Worm (Caenorhabditis elegans) whole organism, L3 larva: ENCODE results near the gene dhhc-5.

Experiments
- aly-2 ChIP-seq: fragments of 150-350 bp; optimal IDR thresholded peaks from 2 replicates; lab custom pipeline; 2014; ENCODE audit warnings: missing biosample characterization, missing genetic modification characterization
- unc-62 ChIP-seq: fragments of 150-350 bp; sonication (generic microtip); optimal IDR thresholded peaks from 4 replicates; lab custom pipeline; 2014; ENCODE audit warnings: missing biosample characterization, missing genetic modification reagents, missing genetic modification characterization

ce11 chrIII:6859482-6859881, 10.6 kb upstream of the dhhc-5 start, which contains the start of gene clec-158:
- TF ChIP-seq aly-2 (tag; lab: Kevin White, UChicago) = no peak
- TF ChIP-seq unc-62 (GFP tag; lab: Kevin White, UChicago) = no peak
